Fruit fly (Drosophila melanogaster) whole organism, embryonic: ENCODE data around the gene Klp67A.

Experiments
- ATbp ChIP-seq: fragments of 200-800 bp; sonication (Bioruptor generic); optimal IDR thresholded peaks from 2 replicates; lab custom pipeline; 2017; ENCODE audit warnings: missing biosample characterization, mild to moderate bottlenecking, missing genetic modification characterization, missing genetic modification reagents
- Adf1 ChIP-seq: fragments of 200-800 bp; sonication (Bioruptor generic); IDR thresholded peaks from 2 replicates; pipeline ENCODE4 v1.3.6; 2022; ENCODE audit warnings: missing biosample characterization, missing genetic modification characterization
- CG10321 ChIP-seq: fragments of 200-800 bp; sonication (Bioruptor generic); IDR thresholded peaks from 2 replicates; pipeline ENCODE4 v1.3.6; 2022; ENCODE audit warnings: missing biosample characterization, missing genetic modification characterization
- CG12071 ChIP-seq: fragments of 200-800 bp; sonication (Bioruptor generic); optimal IDR thresholded peaks from 3 replicates; lab custom pipeline; 2018; ENCODE audit warnings: missing biosample characterization, mild to moderate bottlenecking, missing genetic modification characterization
- CG12155 ChIP-seq: fragments of 200-800 bp; sonication (Bioruptor generic); optimal IDR thresholded peaks from 3 replicates; lab custom pipeline; 2016; ENCODE audit warnings: missing biosample characterization, missing genetic modification characterization
- CG12659 ChIP-seq: fragments of 200-800 bp; sonication (Bioruptor generic); optimal IDR thresholded peaks from 3 replicates; lab custom pipeline; 2017; ENCODE audit warnings: mild to moderate bottlenecking, missing biosample characterization, missing genetic modification reagents, missing genetic modification characterization
- CG13424 ChIP-seq: fragments of 200-800 bp; sonication (Bioruptor generic); optimal IDR thresholded peaks from 2 replicates; lab custom pipeline; 2019; ENCODE audit warnings: missing biosample characterization, mild to moderate bottlenecking, missing genetic modification characterization, moderate library complexity
- CG14667 ChIP-seq: fragments of 200-800 bp; sonication (Bioruptor generic); IDR thresholded peaks from 2 replicates; pipeline ENCODE4 v1.3.6; 2022; ENCODE audit warnings: missing biosample characterization, missing genetic modification characterization
- CG15073 ChIP-seq: fragments of 200-800 bp; sonication (Bioruptor generic); optimal IDR thresholded peaks from 2 replicates; lab custom pipeline; 2016; ENCODE audit warnings: missing biosample characterization, missing genetic modification characterization
- CG15601 ChIP-seq: fragments of 200-800 bp; sonication (Bioruptor generic); optimal IDR thresholded peaks from 3 replicates; lab custom pipeline; 2019; ENCODE audit warnings: missing biosample characterization, mild to moderate bottlenecking, missing genetic modification characterization, moderate library complexity
- CG17361 ChIP-seq: fragments of 200-800 bp; sonication (Bioruptor generic); IDR thresholded peaks from 3 replicates; pipeline ENCODE4 v1.3.6; 2022; ENCODE audit warnings: missing biosample characterization, missing genetic modification characterization
- CG17802 ChIP-seq: fragments of 200-800 bp; sonication (Bioruptor generic); optimal IDR thresholded peaks from 2 replicates; lab custom pipeline; 2018; ENCODE audit warnings: missing biosample characterization, mild to moderate bottlenecking, missing genetic modification characterization, moderate library complexity
- CG30403 ChIP-seq: fragments of 200-800 bp; sonication (Bioruptor generic); optimal IDR thresholded peaks from 3 replicates; lab custom pipeline; 2016; ENCODE audit warnings: missing biosample characterization, missing genetic modification characterization
- CG32772 ChIP-seq: fragments of 200-800 bp; sonication (Bioruptor generic); IDR thresholded peaks from 2 replicates; pipeline ENCODE4 v1.3.6; 2022; ENCODE audit warnings: missing biosample characterization, missing genetic modification characterization
- CG4617 ChIP-seq: fragments of 200-800 bp; sonication (Bioruptor generic); optimal IDR thresholded peaks from 3 replicates; lab custom pipeline; 2016; ENCODE audit warnings: missing biosample characterization, missing genetic modification characterization, borderline replicate concordance
- CG5953 ChIP-seq: fragments of 200-800 bp; sonication (Bioruptor generic); IDR thresholded peaks from 2 replicates; pipeline ENCODE4 v1.3.6; 2022; ENCODE audit warnings: missing biosample characterization, missing genetic modification characterization
- CG6272 ChIP-seq: fragments of 200-800 bp; sonication (Bioruptor generic); IDR thresholded peaks from 2 replicates; pipeline ENCODE4 v1.3.6; 2022; ENCODE audit warnings: missing biosample characterization, missing genetic modification characterization
- CHES-1-like ChIP-seq: fragments of 200-800 bp; sonication (Bioruptor generic); optimal IDR thresholded peaks from 2 replicates; lab custom pipeline; 2016; ENCODE audit warnings: missing biosample characterization, missing genetic modification characterization
- D19A ChIP-seq: fragments of 200-800 bp; optimal IDR thresholded peaks from 3 replicates; lab custom pipeline; 2019; ENCODE audit warnings: missing biosample characterization, mild to moderate bottlenecking, missing genetic modification characterization, moderate library complexity
- E2f1 ChIP-seq: fragments of 200-800 bp; sonication (Bioruptor generic); IDR thresholded peaks from 2 replicates; pipeline ENCODE4 v1.3.6; 2022; ENCODE audit warnings: missing biosample characterization, missing genetic modification characterization
- Elba2 ChIP-seq: fragments of 200-800 bp; sonication (Bioruptor generic); optimal IDR thresholded peaks from 3 replicates; lab custom pipeline; 2016; ENCODE audit warnings: missing biosample characterization, missing genetic modification characterization
- HLH4C ChIP-seq: fragments of 200-800 bp; sonication (Bioruptor generic); IDR thresholded peaks from 3 replicates; pipeline ENCODE4 v1.3.6; 2022; ENCODE audit warnings: missing biosample characterization, missing genetic modification characterization; ENCODE audit not compliant: partially characterized antibody
- Hand ChIP-seq: fragments of 200-800 bp; sonication (Bioruptor generic); optimal IDR thresholded peaks from 2 replicates; lab custom pipeline; 2017; ENCODE audit warnings: mild to moderate bottlenecking, missing biosample characterization, missing genetic modification reagents, missing genetic modification characterization
- HmgD ChIP-seq: fragments of 200-800 bp; sonication (Bioruptor generic); optimal IDR thresholded peaks from 3 replicates; lab custom pipeline; 2016; ENCODE audit warnings: missing biosample characterization, missing genetic modification characterization
- HmgZ ChIP-seq: fragments of 200-800 bp; sonication (Bioruptor generic); optimal IDR thresholded peaks from 2 replicates; lab custom pipeline; 2018; ENCODE audit warnings: missing biosample characterization, mild to moderate bottlenecking, missing genetic modification characterization
- Meics ChIP-seq: fragments of 200-800 bp; sonication (Bioruptor generic); optimal IDR thresholded peaks from 2 replicates; lab custom pipeline; 2017; ENCODE audit warnings: missing biosample characterization, mild to moderate bottlenecking, missing genetic modification characterization
- NK7.1 ChIP-seq: fragments of 200-800 bp; sonication (Bioruptor generic); optimal IDR thresholded peaks from 3 replicates; lab custom pipeline; 2016; ENCODE audit warnings: missing biosample characterization, missing genetic modification characterization
- Neu2 ChIP-seq: fragments of 200-800 bp; sonication (Bioruptor generic); optimal IDR thresholded peaks from 3 replicates; lab custom pipeline; 2016; ENCODE audit warnings: missing biosample characterization, missing genetic modification characterization, borderline replicate concordance
- Poxn ChIP-seq: fragments of 200-800 bp; sonication (Bioruptor generic); IDR thresholded peaks from 2 replicates; pipeline ENCODE4 v1.3.6; 2022; ENCODE audit warnings: missing biosample characterization, missing genetic modification characterization
- ara ChIP-seq: fragments of 200-800 bp; sonication (Bioruptor generic); IDR thresholded peaks from 2 replicates; pipeline ENCODE4 v1.3.6; 2022; ENCODE audit warnings: missing biosample characterization, missing genetic modification characterization
- dmrt11E ChIP-seq: fragments of 200-800 bp; sonication (Bioruptor generic); optimal IDR thresholded peaks from 3 replicates; lab custom pipeline; 2018; ENCODE audit warnings: missing biosample characterization, mild to moderate bottlenecking, missing genetic modification characterization, moderate library complexity
- fd96Cb ChIP-seq: fragments of 200-800 bp; sonication (Bioruptor generic); optimal IDR thresholded peaks from 2 replicates; lab custom pipeline; 2018; ENCODE audit warnings: missing biosample characterization, mild to moderate bottlenecking, missing genetic modification characterization, moderate library complexity
- gsb ChIP-seq: fragments of 200-800 bp; sonication (Bioruptor generic); IDR thresholded peaks from 2 replicates; pipeline ENCODE4 v1.3.6; 2022; ENCODE audit warnings: missing biosample characterization, missing genetic modification characterization
- hth ChIP-seq: fragments of >200 bp; optimal IDR thresholded peaks from 2 replicates; lab custom pipeline; 2017; ENCODE audit warnings: inconsistent platforms
- kah ChIP-seq: fragments of 200-800 bp; sonication (Bioruptor generic); optimal IDR thresholded peaks from 2 replicates; lab custom pipeline; 2018; ENCODE audit warnings: missing biosample characterization, mild to moderate bottlenecking, missing genetic modification characterization
- lab ChIP-seq: fragments of 200-800 bp; sonication (Bioruptor generic); optimal IDR thresholded peaks from 3 replicates; lab custom pipeline; 2017; ENCODE audit warnings: missing biosample characterization, missing genetic modification characterization, mild to moderate bottlenecking, moderate library complexity, missing genetic modification reagents
- nmo ChIP-seq: fragments of 200-800 bp; sonication (Bioruptor generic); optimal IDR thresholded peaks from 2 replicates; lab custom pipeline; 2018; ENCODE audit warnings: missing biosample characterization, mild to moderate bottlenecking, missing genetic modification characterization, moderate library complexity
- p53 ChIP-seq: fragments of 200-800 bp; sonication (Bioruptor generic); optimal IDR thresholded peaks from 2 replicates; lab custom pipeline; 2016; ENCODE audit warnings: missing biosample characterization, missing genetic modification characterization
- pnt ChIP-seq: fragments of 200-800 bp; sonication (Bioruptor generic); optimal IDR thresholded peaks from 3 replicates; lab custom pipeline; 2016; ENCODE audit warnings: missing biosample characterization, missing genetic modification characterization
- salm ChIP-seq: fragments of 200-800 bp; sonication (Bioruptor generic); optimal IDR thresholded peaks from 2 replicates; lab custom pipeline; 2018; ENCODE audit warnings: missing biosample characterization, mild to moderate bottlenecking, missing genetic modification characterization
- sima ChIP-seq: fragments of 200-800 bp; sonication (Bioruptor generic); optimal IDR thresholded peaks from 2 replicates; lab custom pipeline; 2016; ENCODE audit warnings: missing biosample characterization, missing genetic modification characterization
- so ChIP-seq: fragments of 200-800 bp; sonication (Bioruptor generic); IDR thresholded peaks from 3 replicates; pipeline ENCODE4 v1.3.6; 2022; ENCODE audit warnings: missing biosample characterization, missing genetic modification characterization
- ssp ChIP-seq: fragments of 200-800 bp; sonication (Bioruptor generic); IDR thresholded peaks from 2 replicates; pipeline ENCODE4 v1.3.6; 2022; ENCODE audit warnings: missing biosample characterization, missing genetic modification characterization
- tap ChIP-seq: fragments of 200-800 bp; optimal IDR thresholded peaks from 3 replicates; lab custom pipeline; 2019; ENCODE audit warnings: missing biosample characterization, mild to moderate bottlenecking, missing genetic modification characterization, moderate library complexity
- tio ChIP-seq: fragments of 200-800 bp; sonication (Bioruptor generic); optimal IDR thresholded peaks from 2 replicates; lab custom pipeline; 2017; ENCODE audit warnings: missing biosample characterization, missing genetic modification characterization, inconsistent platforms
- toy ChIP-seq: fragments of 200-800 bp; sonication (Bioruptor generic); IDR thresholded peaks from 2 replicates; pipeline ENCODE4 v1.3.6; 2022; ENCODE audit warnings: missing biosample characterization, missing genetic modification characterization
- ttk ChIP-seq: fragments of 200-800 bp; sonication (Bioruptor generic); IDR thresholded peaks from 2 replicates; pipeline ENCODE4 v2.1.2; 2022; ENCODE audit warnings: missing biosample characterization, missing genetic modification characterization
- wek ChIP-seq: fragments of 200-800 bp; sonication (Bioruptor generic); optimal IDR thresholded peaks from 3 replicates; lab custom pipeline; 2018; ENCODE audit warnings: missing biosample characterization, mild to moderate bottlenecking, missing genetic modification characterization, moderate library complexity
- z ChIP-seq: fragments of 200-800 bp; sonication (Bioruptor generic); IDR thresholded peaks from 3 replicates; pipeline ENCODE4 v1.3.6; 2022; ENCODE audit warnings: missing biosample characterization, missing genetic modification characterization

Klp67A gene

dm6 chr3L:9377198-9378035 is 10.6 kb upstream of the Klp67A start, which contains the start of gene Hsp26 (continued):
- peak; percentile 86 for TF ChIP-seq CG12659 (GFP tag; lab: Kevin White, UChicago)
- peak; percentile 38 for TF ChIP-seq sima (GFP tag; lab: Kevin White, UChicago)
- TF ChIP-seq CG17802 (tag; lab: Kevin White, UChicago): peak; percentile 27
- TF ChIP-seq Neu2: no peak
- TF ChIP-seq HLH4C: no peak
- peak; percentile 56 for TF ChIP-seq Adf1 (GFP tag; lab: Robert Waterston, UW)
- TF ChIP-seq tap (tag; lab: Kevin White, UChicago): peak; percentile 71
- TF ChIP-seq hth (lab: Kevin White, UChicago): no peak
- TF ChIP-seq nmo (GFP tag; lab: Kevin White, UChicago): peak; percentile 85
- TF ChIP-seq ara (GFP tag; lab: Robert Waterston, UW): peak; percentile 77
- TF ChIP-seq kah (GFP tag; lab: Kevin White, UChicago): peak; percentile 63
- TF ChIP-seq Hand (GFP tag; lab: Kevin White, UChicago): peak; percentile 87
- peak; percentile 24; the same call in 1 of the 2 replicates for TF ChIP-seq CG10321 (GFP tag; lab: Robert Waterston, UW)
- TF ChIP-seq z (GFP tag; lab: Robert Waterston, UW): no peak
- TF ChIP-seq D19A (tag; lab: Kevin White, UChicago): peak; percentile 77
- no peak for TF ChIP-seq Elba2 (GFP tag; lab: Kevin White, UChicago)
- TF ChIP-seq wek (GFP tag; lab: Kevin White, UChicago): peak; percentile 26
- TF ChIP-seq E2f1 (GFP tag; lab: Robert Waterston, UW): peak; percentile 86
- TF ChIP-seq Meics: peak; percentile 80
- TF ChIP-seq salm (tag; lab: Kevin White, UChicago): peak; percentile 85
- TF ChIP-seq CG17361 (GFP tag; lab: Robert Waterston, UW): peak; percentile 84
- peak; percentile 83 for TF ChIP-seq CG12155
- peak; percentile 73 for TF ChIP-seq ttk
- peak; percentile 55; the same call in 1 of the 2 replicates for TF ChIP-seq CG6272
- peak; percentile 71 for TF ChIP-seq CG14667
- TF ChIP-seq CG5953 (GFP tag; lab: Robert Waterston, UW): peak; percentile 81; the same call in 1 of the 2 replicates
- TF ChIP-seq so: peak; percentile 92
- TF ChIP-seq CG15601 (tag; lab: Kevin White, UChicago): peak; percentile 85
- peak; percentile 87 for TF ChIP-seq ATbp (GFP tag; lab: Kevin White, UChicago)
- TF ChIP-seq CG15073: peak; percentile 24
- peak; percentile 71 for TF ChIP-seq CG32772 (GFP tag; lab: Robert Waterston, UW)
- TF ChIP-seq CG4617 (GFP tag; lab: Kevin White, UChicago): peak; percentile 44
- peak; percentile 72 for TF ChIP-seq HmgZ
- peak; percentile 85 for TF ChIP-seq pnt (GFP tag; lab: Kevin White, UChicago)
- no peak for TF ChIP-seq HmgD (GFP tag; lab: Kevin White, UChicago)
- peak; percentile 91 for TF ChIP-seq lab
- TF ChIP-seq gsb (GFP tag; lab: Robert Waterston, UW): peak; percentile 65
- peak; percentile 70 for TF ChIP-seq NK7.1 (GFP tag; lab: Kevin White, UChicago)
- peak; percentile 72 for TF ChIP-seq tio (GFP tag; lab: Kevin White, UChicago)
- peak; percentile 81 for TF ChIP-seq CHES-1-like (GFP tag; lab: Kevin White, UChicago)
- TF ChIP-seq toy (GFP tag; lab: Robert Waterston, UW): no peak
- TF ChIP-seq fd96Cb: peak; percentile 65
- peak; percentile 87 for TF ChIP-seq CG13424 (tag; lab: Kevin White, UChicago)
- TF ChIP-seq CG12071 (GFP tag; lab: Kevin White, UChicago): peak; percentile 49
- TF ChIP-seq CG30403: peak; percentile 89
- peak; percentile 66 for TF ChIP-seq ssp (GFP tag; lab: Robert Waterston, UW)
- TF ChIP-seq p53: peak; percentile 63
- peak; percentile 30 for TF ChIP-seq dmrt11E (tag; lab: Kevin White, UChicago)
- no peak for TF ChIP-seq Poxn
